Worm (Caenorhabditis elegans) whole organism, L1 larva: ENCODE results near the gene F45F2.9.

Experiments used
- pag-3 ChIP-seq: sonication (generic microtip); optimal IDR thresholded peaks from 2 replicates; lab custom pipeline; 2017; ENCODE audit warnings: missing genetic modification characterization, mild to moderate bottlenecking, missing compliant biosample characterization, antibody characterized with exemption, borderline replicate concordance; ENCODE audit not compliant: insufficient read depth
- ztf-4 ChIP-seq: fragments of 150-350 bp; optimal IDR thresholded peaks from 2 replicates; lab custom pipeline; 2014; ENCODE audit warnings: missing biosample characterization, missing genetic modification characterization

DNA sequence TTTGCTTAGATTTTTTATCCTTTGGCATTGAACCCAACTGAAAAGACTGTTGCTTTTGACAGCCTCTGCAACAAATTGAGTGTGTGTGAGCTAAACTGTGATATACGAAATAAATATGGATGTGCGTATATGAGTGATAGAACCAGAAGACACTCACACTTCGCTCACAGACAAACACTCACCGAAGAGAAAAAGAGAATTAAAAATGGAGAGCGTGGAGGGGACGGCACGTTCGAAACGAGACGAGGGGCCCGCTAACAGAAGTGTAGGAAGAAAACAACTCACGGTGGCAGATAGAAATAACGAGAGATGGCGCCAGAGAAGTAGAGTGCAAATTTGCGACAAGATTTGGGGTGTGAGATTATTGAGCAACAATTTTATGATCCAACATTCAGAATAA is 5.0 kb upstream of the F45F2.9 start:
- peak; percentile 45 for TF ChIP-seq pag-3
- TF ChIP-seq ztf-4 (tag; lab: Kevin White, UChicago): no peak
